Fruit fly (Drosophila melanogaster) whole organism, wandering third instar larva: ENCODE results near the gene CG15533.

Experiments
- Abd-B ChIP-seq: fragments of >200 bp; optimal IDR thresholded peaks from 2 replicates; lab custom pipeline; 2017; ENCODE audit warnings: missing biosample characterization, missing genetic modification characterization
- CG9705 ChIP-seq: fragments of 200-800 bp; sonication (Bioruptor generic); optimal IDR thresholded peaks from 2 replicates; lab custom pipeline; 2018; ENCODE audit warnings: missing biosample characterization, mild to moderate bottlenecking, missing genetic modification characterization
- CrebA ChIP-seq: fragments of 200-800 bp; sonication (Bioruptor generic); optimal IDR thresholded peaks from 2 replicates; lab custom pipeline; 2016; ENCODE audit warnings: missing biosample characterization, mild to moderate bottlenecking, missing genetic modification characterization, borderline replicate concordance
- Dfd ChIP-seq: fragments of >200 bp; optimal IDR thresholded peaks from 2 replicates; lab custom pipeline; 2017; ENCODE audit warnings: missing biosample characterization, missing genetic modification characterization
- Dif ChIP-seq: fragments of 200-275, 200-300 bp; sonication (Bioruptor generic); optimal IDR thresholded peaks from 2 replicates; lab custom pipeline; 2018; ENCODE audit warnings: missing biosample characterization, missing genetic modification characterization; ENCODE audit not compliant: partially characterized antibody
- GATAd ChIP-seq: sonication (Bioruptor generic); optimal IDR thresholded peaks from 2 replicates; lab custom pipeline; 2016; ENCODE audit warnings: missing biosample characterization, missing genetic modification characterization
- HLH106 ChIP-seq: fragments of 200-800 bp; optimal IDR thresholded peaks from 3 replicates; lab custom pipeline; 2019; ENCODE audit warnings: missing biosample characterization, mild to moderate bottlenecking, missing genetic modification characterization, moderate library complexity
- Hnf4 ChIP-seq: fragments of 200-800 bp; sonication (Bioruptor generic); optimal IDR thresholded peaks from 2 replicates; lab custom pipeline; 2016; ENCODE audit warnings: missing biosample characterization, mild to moderate bottlenecking, missing genetic modification characterization
- Hr78 ChIP-seq: fragments of >200 bp; optimal IDR thresholded peaks from 2 replicates; lab custom pipeline; 2017; ENCODE audit warnings: missing biosample characterization, missing genetic modification characterization
- Hr83 ChIP-seq: fragments of 200-300 bp; sonication (Bioruptor generic); optimal IDR thresholded peaks from 2 replicates; lab custom pipeline; 2016; ENCODE audit warnings: missing biosample characterization, mild to moderate bottlenecking, missing genetic modification characterization, moderate library complexity; ENCODE audit not compliant: poor library complexity, severe bottlenecking
- Jra ChIP-seq: sonication (Bioruptor generic); optimal IDR thresholded peaks from 2 replicates; lab custom pipeline; 2016; ENCODE audit warnings: missing biosample characterization, missing genetic modification characterization
- N ChIP-seq: fragments of >200 bp; optimal IDR thresholded peaks from 2 replicates; lab custom pipeline; 2018; ENCODE audit warnings: missing biosample characterization, missing external identifiers, missing genetic modification characterization
- OdsH ChIP-seq: fragments of 200-800 bp; sonication (Bioruptor generic); optimal IDR thresholded peaks from 2 replicates; lab custom pipeline; 2016; ENCODE audit warnings: missing biosample characterization, mild to moderate bottlenecking, missing genetic modification characterization
- Rel ChIP-seq, 2 experiments: fragments of 200-800 bp; sonication (Bioruptor generic) in 1 of 2; optimal IDR thresholded peaks; 2 replicates in 1 of 2; 3 replicates in 1 of 2; lab custom pipeline; 2016 to 2019; ENCODE audit warnings: mild to moderate bottlenecking in 2 of 2, missing biosample characterization in 2 of 2, missing genetic modification characterization in 2 of 2, moderate library complexity in 1 of 2
- Vsx2 ChIP-seq: fragments of 200-300, 225-300 bp; sonication (Bioruptor generic); optimal IDR thresholded peaks from 2 replicates; lab custom pipeline; 2018; ENCODE audit warnings: missing biosample characterization, missing genetic modification characterization; ENCODE audit not compliant: partially characterized antibody
- br ChIP-seq: fragments of 200-800 bp; sonication (Bioruptor generic); optimal IDR thresholded peaks from 2 replicates; lab custom pipeline; 2016; ENCODE audit warnings: missing biosample characterization, missing genetic modification characterization
- brk ChIP-seq: fragments of 200-800 bp; sonication (Bioruptor generic); optimal IDR thresholded peaks from 2 replicates; lab custom pipeline; 2016; ENCODE audit warnings: missing biosample characterization, mild to moderate bottlenecking, missing genetic modification characterization
- dl ChIP-seq, 2 experiments: fragments of 175-275, 200-275 bp in 1 of 2; fragments of 200-275 bp in 1 of 2; sonication (Bioruptor generic); optimal IDR thresholded peaks; lab custom pipeline; 2018; ENCODE audit warnings: mild to moderate bottlenecking in 2 of 2, missing biosample characterization in 2 of 2, missing genetic modification characterization in 2 of 2, moderate library complexity in 2 of 2; ENCODE audit not compliant: partially characterized antibody in 2 of 2, insufficient read depth in 1 of 2
- dmrt93B ChIP-seq: fragments of 200-800 bp; sonication (Bioruptor generic); optimal IDR thresholded peaks from 2 replicates; lab custom pipeline; 2018; ENCODE audit warnings: missing biosample characterization, mild to moderate bottlenecking, missing genetic modification characterization
- ey ChIP-seq: fragments of 200-800 bp; sonication (Bioruptor generic); optimal IDR thresholded peaks from 2 replicates; lab custom pipeline; 2016; ENCODE audit warnings: missing biosample characterization, missing genetic modification characterization
- foxo ChIP-seq, 2 experiments: fragments of 200-800 bp; sonication (Bioruptor generic); optimal IDR thresholded peaks; 2 replicates in 1 of 2; 3 replicates in 1 of 2; lab custom pipeline; 2016 to 2017; ENCODE audit warnings: missing biosample characterization in 2 of 2, missing genetic modification characterization in 2 of 2
- fru ChIP-seq: fragments of 200-800 bp; sonication (Bioruptor generic); optimal IDR thresholded peaks from 3 replicates; lab custom pipeline; 2016; ENCODE audit warnings: missing biosample characterization, mild to moderate bottlenecking, missing genetic modification characterization
- h ChIP-seq: fragments of 200-800 bp; sonication (Bioruptor generic); optimal IDR thresholded peaks from 3 replicates; lab custom pipeline; 2016; ENCODE audit warnings: missing biosample characterization, mild to moderate bottlenecking, missing genetic modification characterization
- lola ChIP-seq: fragments of >200 bp; optimal IDR thresholded peaks from 2 replicates; lab custom pipeline; 2017; ENCODE audit warnings: missing biosample characterization, missing genetic modification characterization
- psq ChIP-seq: fragments of 200-800 bp; sonication (Bioruptor generic); optimal IDR thresholded peaks from 3 replicates; lab custom pipeline; 2017; ENCODE audit warnings: missing biosample characterization, mild to moderate bottlenecking, missing genetic modification characterization, moderate library complexity
- rgr ChIP-seq: fragments of 200-800 bp; sonication (Bioruptor generic); optimal IDR thresholded peaks from 3 replicates; lab custom pipeline; 2016; ENCODE audit warnings: missing biosample characterization, mild to moderate bottlenecking, missing genetic modification characterization
- sage ChIP-seq: fragments of 200-800 bp; sonication (Bioruptor generic); optimal IDR thresholded peaks from 2 replicates; lab custom pipeline; 2016; ENCODE audit warnings: missing biosample characterization, mild to moderate bottlenecking, missing genetic modification characterization
- sv ChIP-seq: fragments of 200-800 bp; sonication (Bioruptor generic); optimal IDR thresholded peaks from 3 replicates; lab custom pipeline; 2016; ENCODE audit warnings: missing biosample characterization, missing genetic modification characterization
- usp ChIP-seq: fragments of >200 bp; optimal IDR thresholded peaks from 2 replicates; lab custom pipeline; 2017; ENCODE audit warnings: missing biosample characterization, missing genetic modification characterization
- woc ChIP-seq: sonication (Bioruptor generic); optimal IDR thresholded peaks from 2 replicates; lab custom pipeline; 2016; ENCODE audit warnings: missing biosample characterization, mild to moderate bottlenecking, missing genetic modification characterization

The CG15533 gene

dm6 chr3R:30389096-30389495 is 39.5 kb upstream of the CG15533 start:
- TF ChIP-seq Dif (GFP tag; lab: Kevin White, UChicago) (peak; percentile 83), dl (GFP tag; optimal IDR thresholded peaks at IDR 0.05; lab: Kevin White, UChicago; ENCODE audit: insufficient read depth in 1 of 2, partially characterized antibody in 2 of 2) (peak; percentile 39 to 79), Hr83 (GFP tag; lab: Kevin White, UChicago) (peak; percentile 36), sage (peak; percentile 53), sv (GFP tag; lab: Kevin White, UChicago) (no peak), Abd-B (GFP tag; lab: Kevin White, UChicago) (no peak), Jra (GFP tag; lab: Kevin White, UChicago) (no peak), psq (GFP tag; lab: Kevin White, UChicago) (no peak), brk (peak; percentile 29), CrebA (peak; percentile 11), N (GFP tag; lab: Kevin White, UChicago) (no peak)

- TF ChIP-seq dmrt93B (GFP tag; lab: Kevin White, UChicago), result no peak
- no peak for TF ChIP-seq br (GFP tag; lab: Kevin White, UChicago)
- TF ChIP-seq Hr83 (GFP tag; lab: Kevin White, UChicago), result no peak
- no peak for TF ChIP-seq GATAd
- peak in 1 of 2 experiments; percentile 11 for TF ChIP-seq foxo (GFP tag; optimal IDR thresholded peaks at IDR 0.05; lab: Kevin White, UChicago)
- TF ChIP-seq CG9705 (GFP tag; lab: Kevin White, UChicago), result no peak
Observed at dm6 chr3R:30390304-30390703, 38.3 kb upstream of the CG15533 start.

DNA sequence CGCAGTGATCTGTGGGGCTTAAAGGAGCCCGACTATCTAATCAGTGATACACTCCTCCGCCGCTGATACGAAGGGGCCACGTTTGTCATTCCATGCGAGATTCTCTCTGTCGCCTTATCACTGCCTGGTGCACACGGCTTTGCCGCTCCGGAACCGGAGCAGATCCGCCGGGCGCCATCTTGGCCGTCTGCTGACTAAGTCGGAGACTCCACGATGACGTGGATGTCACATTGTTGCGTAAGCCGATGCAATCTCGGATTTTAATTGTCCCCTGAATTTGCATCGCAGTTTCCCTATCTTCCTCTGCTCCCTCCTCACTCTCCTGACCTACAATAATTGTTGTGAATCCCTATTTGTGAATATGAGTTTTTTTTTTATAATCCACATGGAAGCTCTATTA is 37.5 kb upstream of the CG15533 start:
- TF ChIP-seq Hr83 (GFP tag; lab: Kevin White, UChicago) (no peak), GATAd (no peak), Rel (GFP tag; optimal IDR thresholded peaks at IDR 0.05; lab: Kevin White, UChicago) (no peak), Rel (tag; optimal IDR thresholded peaks at IDR 0.05; lab: Kevin White, UChicago) (peak; percentile 91), h (no peak), Hr78 (GFP tag; lab: Kevin White, UChicago) (no peak)

- no peak for TF ChIP-seq Jra (GFP tag; lab: Kevin White, UChicago)
- peak; percentile 33 for TF ChIP-seq rgr (GFP tag; lab: Kevin White, UChicago)
- peak; percentile 2 for TF ChIP-seq ey
- peak; percentile 33 for TF ChIP-seq h
- no peak for TF ChIP-seq Vsx2 (GFP tag; lab: Kevin White, UChicago)
- no peak for TF ChIP-seq fru (GFP tag; lab: Kevin White, UChicago)
- TF ChIP-seq Hnf4 (GFP tag; lab: Kevin White, UChicago), result peak; percentile 14
- no peak for TF ChIP-seq lola (GFP tag; lab: Kevin White, UChicago)
- peak; percentile 3 for TF ChIP-seq HLH106 (tag; lab: Kevin White, UChicago)
- TF ChIP-seq usp (GFP tag; lab: Kevin White, UChicago), result no peak
- TF ChIP-seq foxo (GFP tag; optimal IDR thresholded peaks at IDR 0.05; lab: Kevin White, UChicago), result peak in 1 of 2 experiments; percentile 18
- no peak for TF ChIP-seq Dfd (GFP tag; lab: Kevin White, UChicago)
Observed at dm6 chr3R:30391950-30392349, 36.7 kb upstream of the CG15533 start.

dm6 chr3R:30393909-30394308 is 34.7 kb upstream of the CG15533 start:
- TF ChIP-seq fru (GFP tag; lab: Kevin White, UChicago) (peak; percentile 6), GATAd (no peak), foxo (GFP tag; optimal IDR thresholded peaks at IDR 0.05; lab: Kevin White, UChicago) (peak in 1 of 2 experiments; percentile 1), HLH106 (tag; lab: Kevin White, UChicago) (peak; percentile 5), woc (peak; percentile 35), psq (GFP tag; lab: Kevin White, UChicago) (no peak)

DNA sequence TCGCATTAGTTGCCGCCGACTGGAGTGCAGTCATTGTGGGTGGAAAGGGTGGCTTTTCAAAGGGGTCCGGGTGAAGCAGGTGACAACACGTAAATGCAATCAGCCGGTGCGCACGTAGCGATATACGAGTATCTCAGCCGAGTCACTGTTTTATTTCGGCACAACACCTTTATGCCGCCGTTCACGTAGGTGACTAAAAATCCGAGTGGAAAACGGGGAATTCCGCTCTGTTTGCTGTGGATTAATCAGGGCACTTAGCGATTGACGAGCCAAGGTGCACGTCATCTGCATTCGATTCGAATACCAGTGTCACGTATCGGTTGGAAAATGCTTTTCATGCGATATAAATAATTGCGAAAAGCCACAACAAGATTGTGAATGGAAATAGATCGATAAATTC is 22.1 kb upstream of the CG15533 start:
- TF ChIP-seq OdsH (GFP tag; lab: Kevin White, UChicago) (no peak), Rel (GFP tag; optimal IDR thresholded peaks at IDR 0.05; lab: Kevin White, UChicago) (no peak), Rel (tag; optimal IDR thresholded peaks at IDR 0.05; lab: Kevin White, UChicago) (peak; percentile 94)
